Fruit fly (Drosophila melanogaster): ENCODE measurements around the gene CG33654.

dm6 chr3R:9534595-9535217 is 48.3 kb downstream of the CG33654 start:
- TF ChIP-seq Sox102F (GFP tag; optimal IDR thresholded peaks at IDR 0.05) (no peak), svp (GFP tag) (no peak), CG3919 (GFP tag; optimal IDR thresholded peaks at IDR 0.05) (no peak), CG4318 (GFP tag; optimal IDR thresholded peaks at IDR 0.05) (no peak), OdsH (GFP tag; optimal IDR thresholded peaks at IDR 0.05) (no peak), fd59A (GFP tag; optimal IDR thresholded peaks at IDR 0.05) (no peak), Met (GFP tag; optimal IDR thresholded peaks at IDR 0.05) (no peak), CG11294 (GFP tag; IDR thresholded peaks at IDR 0.05) (no peak), CG10669 (GFP tag; optimal IDR thresholded peaks at IDR 0.05) (no peak), CG6808 (GFP tag; optimal IDR thresholded peaks at IDR 0.05) (no peak), CG8119 (GFP tag; IDR thresholded peaks at IDR 0.05) (no peak), CG11762 (GFP tag; optimal IDR thresholded peaks at IDR 0.05; ENCODE audit: insufficient read depth) (no peak), CG6276 (GFP tag; optimal IDR thresholded peaks at IDR 0.05) (no peak), CG7368 (GFP tag; optimal IDR thresholded peaks at IDR 0.05) (no peak)

Data from whole organism, prepupa.